Worm (Caenorhabditis elegans) whole organism, young adult: ENCODE measurements around the gene C09F5.3.

ENCODE experiments used
- B0261.1 ChIP-seq: sonication (generic microtip); optimal IDR thresholded peaks from 2 replicates; lab custom pipeline; 2016; ENCODE audit warnings: mild to moderate bottlenecking, missing genetic modification characterization, moderate library complexity, missing compliant biosample characterization
- D2030.7 ChIP-seq: fragments of 200-800 bp; sonication (Bioruptor generic); IDR thresholded peaks from 2 replicates; pipeline ENCODE4 v1.3.6; 2022; ENCODE audit warnings: missing genetic modification reagents, missing genetic modification characterization, missing compliant biosample characterization
- F22D6.2 ChIP-seq: sonication (generic microtip); optimal IDR thresholded peaks from 2 replicates; lab custom pipeline; 2016; ENCODE audit warnings: mild to moderate bottlenecking, missing genetic modification characterization, missing compliant biosample characterization
- F33H1.4 ChIP-seq: fragments of 200-800 bp; sonication (Bioruptor generic); IDR thresholded peaks from 2 replicates; pipeline ENCODE4 v1.3.6; 2022; ENCODE audit warnings: missing genetic modification reagents, missing genetic modification characterization, missing compliant biosample characterization
- F57A8.1 ChIP-seq: fragments of 200-800 bp; sonication (Bioruptor generic); optimal IDR thresholded peaks from 2 replicates; lab custom pipeline; 2018; ENCODE audit warnings: mild to moderate bottlenecking, missing genetic modification characterization, moderate library complexity, missing compliant biosample characterization
- K12H6.12 ChIP-seq: fragments of 200-800 bp; sonication (Bioruptor generic); optimal IDR thresholded peaks from 2 replicates; lab custom pipeline; 2018; ENCODE audit warnings: mild to moderate bottlenecking, missing genetic modification characterization, missing compliant biosample characterization
- Y53F4B.3 ChIP-seq: fragments of 200-800 bp; sonication (Bioruptor generic); IDR thresholded peaks from 2 replicates; pipeline ENCODE4 v1.3.6; 2022; ENCODE audit warnings: missing genetic modification reagents, missing genetic modification characterization, missing compliant biosample characterization
- Y53G8AR.9 ChIP-seq: fragments of 200-800 bp; sonication (Bioruptor generic); conservative IDR thresholded peaks from 2 replicates; pipeline ENCODE4 v1.3.6; 2022; ENCODE audit warnings: missing genetic modification reagents, missing genetic modification characterization, missing compliant biosample characterization
- Y56A3A.18 ChIP-seq: fragments of 200-800 bp; sonication (Bioruptor generic); IDR thresholded peaks from 2 replicates; pipeline ENCODE4 v1.3.6; 2022; ENCODE audit warnings: missing genetic modification reagents, missing genetic modification characterization, missing compliant biosample characterization
- Y67H2A.10 ChIP-seq: fragments of 200-800 bp; sonication (Bioruptor generic); conservative IDR thresholded peaks from 2 replicates; pipeline ENCODE4 v1.3.6; 2022; ENCODE audit warnings: missing genetic modification reagents, missing genetic modification characterization, missing compliant biosample characterization
- ZK185.1 ChIP-seq: sonication (generic microtip); optimal IDR thresholded peaks from 2 replicates; lab custom pipeline; 2016; ENCODE audit warnings: mild to moderate bottlenecking, missing genetic modification characterization, missing compliant biosample characterization; ENCODE audit not compliant: poor library complexity, severe bottlenecking
- akir-1 ChIP-seq: fragments of 200-800 bp; sonication (Bioruptor generic); optimal IDR thresholded peaks from 2 replicates; lab custom pipeline; 2018; ENCODE audit warnings: mild to moderate bottlenecking, missing genetic modification characterization, moderate library complexity, missing compliant biosample characterization
- aptf-3 ChIP-seq: fragments of 200-800 bp; sonication (Bioruptor generic); IDR thresholded peaks from 2 replicates; pipeline ENCODE4 v1.3.6; 2022; ENCODE audit warnings: missing genetic modification characterization, missing compliant biosample characterization
- atf-7 ChIP-seq: sonication (generic microtip); optimal IDR thresholded peaks from 2 replicates; lab custom pipeline; 2017; ENCODE audit warnings: mild to moderate bottlenecking, missing genetic modification characterization, missing compliant biosample characterization
- athp-1 ChIP-seq: sonication (generic microtip); optimal IDR thresholded peaks from 2 replicates; lab custom pipeline; 2017; ENCODE audit warnings: mild to moderate bottlenecking, missing genetic modification characterization, missing compliant biosample characterization
- bed-2 ChIP-seq: fragments of 200-800 bp; sonication (Bioruptor generic); IDR thresholded peaks from 2 replicates; pipeline ENCODE4 v1.3.6; 2022; ENCODE audit warnings: missing genetic modification reagents, missing genetic modification characterization, missing compliant biosample characterization
- cebp-1 ChIP-seq, 2 experiments: fragments of 200-800 bp in 1 of 2; sonication (Bioruptor generic) in 1 of 2; sonication (generic microtip) in 1 of 2; IDR thresholded peaks in 1 of 2; optimal IDR thresholded peaks in 1 of 2; 2 replicates each; pipeline versions ENCODE4 v1.3.6 to Lab custom; 2017 to 2022; ENCODE audit warnings: missing compliant biosample characterization in 2 of 2, missing genetic modification characterization in 2 of 2, mild to moderate bottlenecking in 1 of 2, missing genetic modification reagents in 1 of 2, moderate library complexity in 1 of 2
- ceh-100 ChIP-seq: fragments of 200-800 bp; sonication (Bioruptor generic); IDR thresholded peaks from 2 replicates; pipeline ENCODE4 v1.3.6; 2022; ENCODE audit warnings: missing genetic modification reagents, missing genetic modification characterization, missing compliant biosample characterization
- ceh-27 ChIP-seq: fragments of 200-800 bp; sonication (Bioruptor generic); optimal IDR thresholded peaks from 2 replicates; lab custom pipeline; 2018; ENCODE audit warnings: mild to moderate bottlenecking, missing genetic modification characterization, moderate library complexity, missing compliant biosample characterization
- ceh-40 ChIP-seq: fragments of 200-800 bp; sonication (Bioruptor generic); IDR thresholded peaks from 2 replicates; pipeline ENCODE4 v1.3.6; 2022; ENCODE audit warnings: missing genetic modification characterization, missing compliant biosample characterization
- ceh-79 ChIP-seq: sonication (generic microtip); optimal IDR thresholded peaks from 2 replicates; lab custom pipeline; 2017; ENCODE audit warnings: mild to moderate bottlenecking, missing genetic modification characterization, missing compliant biosample characterization
- chd-7 ChIP-seq: sonication (generic microtip); optimal IDR thresholded peaks from 2 replicates; lab custom pipeline; 2016; ENCODE audit warnings: mild to moderate bottlenecking, missing genetic modification characterization, moderate library complexity, missing compliant biosample characterization
- die-1 ChIP-seq: sonication (generic microtip); optimal IDR thresholded peaks from 2 replicates; lab custom pipeline; 2016; ENCODE audit warnings: missing genotype, mild to moderate bottlenecking, missing genetic modification characterization, missing compliant biosample characterization
- dox-1 ChIP-seq: fragments of 200-800 bp; sonication (Bioruptor generic); IDR thresholded peaks from 2 replicates; pipeline ENCODE4 v1.3.6; 2022; ENCODE audit warnings: missing genetic modification reagents, missing genetic modification characterization, missing compliant biosample characterization
- egrh-3 ChIP-seq: fragments of 200-800 bp; sonication (Bioruptor generic); IDR thresholded peaks from 2 replicates; pipeline ENCODE4 v1.3.6; 2022; ENCODE audit warnings: missing genetic modification reagents, missing genetic modification characterization, missing compliant biosample characterization
- hlh-12 ChIP-seq: sonication (generic microtip); optimal IDR thresholded peaks from 2 replicates; lab custom pipeline; 2016; ENCODE audit warnings: missing genetic modification characterization, missing compliant biosample characterization
- hmg-20 ChIP-seq: fragments of 200-800 bp; sonication (Bioruptor generic); IDR thresholded peaks from 2 replicates; pipeline ENCODE4 v1.3.6; 2022; ENCODE audit warnings: missing genetic modification reagents, missing genetic modification characterization, missing compliant biosample characterization
- let-607 ChIP-seq, 2 experiments: fragments of 200-800 bp in 1 of 2; sonication (Bioruptor generic) in 1 of 2; sonication (generic microtip) in 1 of 2; optimal IDR thresholded peaks; 2 replicates each; lab custom pipeline; 2016 to 2018; ENCODE audit warnings: mild to moderate bottlenecking in 2 of 2, missing compliant biosample characterization in 2 of 2, missing genetic modification characterization in 2 of 2, moderate library complexity in 2 of 2, missing genotype in 1 of 2
- lin-26 ChIP-seq: fragments of 200-800 bp; sonication (Bioruptor generic); IDR thresholded peaks from 2 replicates; pipeline ENCODE4 v1.3.6; 2022; ENCODE audit warnings: missing genetic modification reagents, missing genetic modification characterization, missing compliant biosample characterization
- lin-40 ChIP-seq: sonication (generic microtip); optimal IDR thresholded peaks from 2 replicates; lab custom pipeline; 2016; ENCODE audit warnings: missing genetic modification characterization, mild to moderate bottlenecking, missing compliant biosample characterization, missing genotype, missing genetic modification reagents
- lin-54 ChIP-seq: fragments of 200-800 bp; sonication (Bioruptor generic); optimal IDR thresholded peaks from 2 replicates; lab custom pipeline; 2018; ENCODE audit warnings: mild to moderate bottlenecking, missing genetic modification characterization, missing compliant biosample characterization
- lsl-1 ChIP-seq: fragments of 200-800 bp; sonication (Bioruptor generic); optimal IDR thresholded peaks from 2 replicates; lab custom pipeline; 2018; ENCODE audit warnings: mild to moderate bottlenecking, missing genetic modification characterization, moderate library complexity, missing compliant biosample characterization
- mcd-1 ChIP-seq: fragments of 200-800 bp; sonication (Bioruptor generic); IDR thresholded peaks from 2 replicates; pipeline ENCODE4 v1.3.6; 2022; ENCODE audit warnings: missing genetic modification reagents, missing genetic modification characterization, missing compliant biosample characterization
- mes-4 ChIP-seq: sonication (generic microtip); optimal IDR thresholded peaks from 2 replicates; lab custom pipeline; 2016; ENCODE audit warnings: missing genotype, missing genetic modification characterization, missing compliant biosample characterization
- mxl-1 ChIP-seq: sonication (generic microtip); optimal IDR thresholded peaks from 2 replicates; lab custom pipeline; 2016; ENCODE audit warnings: missing genetic modification characterization, missing compliant biosample characterization
- nhr-80 ChIP-seq: sonication (generic microtip); optimal IDR thresholded peaks from 2 replicates; lab custom pipeline; 2016; ENCODE audit warnings: missing genetic modification characterization, missing compliant biosample characterization
- rec-8 ChIP-seq, 2 experiments: sonication (generic microtip); optimal IDR thresholded peaks; 2 replicates each; lab custom pipeline; 2016; ENCODE audit warnings: mild to moderate bottlenecking in 2 of 2, missing genetic modification characterization in 2 of 2, missing genetic modification reagents in 2 of 2, missing genotype in 2 of 2, missing biosample characterization in 1 of 2, missing compliant biosample characterization in 1 of 2, moderate library complexity in 1 of 2
- sea-2 ChIP-seq: fragments of 200-800 bp; sonication (Bioruptor generic); IDR thresholded peaks from 2 replicates; pipeline ENCODE4 v1.3.6; 2022; ENCODE audit warnings: missing genetic modification characterization, missing compliant biosample characterization
- snpc-1.3 ChIP-seq: sonication (generic microtip); optimal IDR thresholded peaks from 2 replicates; lab custom pipeline; 2017; ENCODE audit warnings: missing genetic modification characterization, mild to moderate bottlenecking, missing compliant biosample characterization, antibody characterized with exemption, moderate library complexity, missing genotype, missing genetic modification reagents; ENCODE audit not compliant: insufficient read depth
- tbp1 ChIP-seq: fragments of 200-800 bp; sonication (Bioruptor generic); optimal IDR thresholded peaks from 2 replicates; lab custom pipeline; 2018; ENCODE audit warnings: mild to moderate bottlenecking, missing genetic modification characterization, missing compliant biosample characterization
- unc-130 ChIP-seq: sonication (generic microtip); optimal IDR thresholded peaks from 2 replicates; lab custom pipeline; 2016; ENCODE audit warnings: missing genetic modification reagents, missing genetic modification characterization, missing compliant biosample characterization
- xnd-1 ChIP-seq: sonication (generic microtip); optimal IDR thresholded peaks from 2 replicates; lab custom pipeline; 2016; ENCODE audit warnings: missing genotype, missing genetic modification reagents, missing genetic modification characterization, missing compliant biosample characterization
- ztf-18 ChIP-seq: sonication (generic microtip); optimal IDR thresholded peaks from 2 replicates; lab custom pipeline; 2016; ENCODE audit warnings: missing genotype, mild to moderate bottlenecking, missing genetic modification characterization, missing compliant biosample characterization
- ztf-22 ChIP-seq: fragments of 200-800 bp; sonication (Bioruptor generic); optimal IDR thresholded peaks from 2 replicates; lab custom pipeline; 2018; ENCODE audit warnings: mild to moderate bottlenecking, missing genetic modification characterization, moderate library complexity, missing compliant biosample characterization
- ztf-25 ChIP-seq: fragments of 200-800 bp; sonication (Bioruptor generic); IDR thresholded peaks from 2 replicates; pipeline ENCODE4 v1.3.6; 2022; ENCODE audit warnings: missing genetic modification reagents, missing genetic modification characterization, missing compliant biosample characterization
- ztf-26 ChIP-seq: sonication (generic microtip); optimal IDR thresholded peaks from 2 replicates; lab custom pipeline; 2017; ENCODE audit warnings: missing genetic modification characterization, missing compliant biosample characterization
- ztf-28 ChIP-seq: fragments of 200-800 bp; sonication (Bioruptor generic); IDR thresholded peaks from 2 replicates; pipeline ENCODE4 v1.3.6; 2022; ENCODE audit warnings: missing genetic modification reagents, missing genetic modification characterization, missing compliant biosample characterization

Gene C09F5.3

DNA sequence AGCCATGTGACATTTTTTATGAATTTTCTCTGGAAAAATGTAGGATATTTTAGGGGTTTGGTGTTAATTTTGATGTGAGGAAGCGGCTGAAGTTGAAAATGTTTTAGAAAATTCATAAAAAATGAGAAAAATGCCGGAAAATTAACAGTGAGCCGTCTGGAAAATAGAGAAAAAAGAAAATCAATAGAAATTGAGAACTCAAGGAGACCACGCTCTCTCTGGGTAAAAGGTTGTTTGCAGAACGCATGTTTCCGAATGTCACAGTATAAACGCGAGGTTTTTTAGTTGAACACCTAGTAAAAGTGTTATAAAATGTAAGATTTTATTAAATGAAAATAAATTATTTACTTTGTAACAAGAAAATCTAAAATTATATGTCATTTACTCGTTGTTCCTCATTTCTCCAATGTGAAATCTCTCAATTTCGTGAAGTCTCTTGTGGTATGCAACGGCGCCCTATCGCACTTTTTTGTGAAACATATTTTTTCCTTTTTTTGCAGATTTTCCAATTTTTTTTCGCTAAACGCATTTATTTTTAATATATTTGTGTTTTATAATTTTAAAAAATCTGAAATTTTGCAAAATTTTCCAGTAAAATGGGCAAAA, 24.8 kb downstream of the C09F5.3 start, which contains the start of the genes tag-266 and tag-267:
TSS of gene tag-266 (minus strand) at position 29 of the 606 bp plus-strand sequence.
TSS of gene tag-267 (plus strand) at position 593 of the 606 bp plus-strand sequence.
- TF ChIP-seq aptf-3 (GFP tag; lab: Robert Waterston, UW) (no peak), mcd-1 (GFP tag; lab: Robert Waterston, UW) (peak; percentile 90), snpc-1.3 (tag; lab: Kevin White, UChicago) (peak; percentile 48), mxl-1 (tag; lab: Kevin White, UChicago) (no peak), rec-8 (tag; optimal IDR thresholded peaks at IDR 0.05; lab: Kevin White, UChicago) (peak in 1 of 2 experiments; percentile 16), sea-2 (GFP tag; lab: Robert Waterston, UW) (no peak), egrh-3 (GFP tag; lab: Robert Waterston, UW) (0 out of 2 replicates have a peak, but pooled peaks have one; percentile 16), mes-4 (tag; lab: Kevin White, UChicago) (no peak), lin-54 (GFP tag; lab: Kevin White, UChicago) (peak; percentile 8), hlh-12 (tag; lab: Kevin White, UChicago) (no peak), D2030.7 (GFP tag; lab: Robert Waterston, UW) (peak; percentile 54), ceh-79 (no peak), ztf-18 (tag; lab: Kevin White, UChicago) (peak; percentile 76), ztf-26 (tag; lab: Kevin White, UChicago) (no peak), chd-7 (tag; lab: Kevin White, UChicago) (no peak), let-607 (tag; optimal IDR thresholded peaks at IDR 0.05; lab: Kevin White, UChicago) (peak in 1 of 2 experiments; percentile 25), hmg-20 (GFP tag; lab: Robert Waterston, UW) (no peak), tbp1 (GFP tag; lab: Kevin White, UChicago) (peak; percentile 45), Y56A3A.18 (no peak), akir-1 (GFP tag; lab: Kevin White, UChicago) (no peak), dox-1 (GFP tag; lab: Robert Waterston, UW) (peak; percentile 59), ztf-25 (GFP tag; lab: Robert Waterston, UW) (no peak), bed-2 (0 out of 2 replicates have a peak, but pooled peaks have one; percentile 17), lin-26 (no peak), athp-1 (tag; lab: Kevin White, UChicago) (peak; percentile 53), F57A8.1 (GFP tag; lab: Kevin White, UChicago) (no peak), ztf-22 (GFP tag; lab: Kevin White, UChicago) (no peak), die-1 (tag; lab: Kevin White, UChicago) (peak; percentile 9), ceh-27 (GFP tag; lab: Kevin White, UChicago) (peak; percentile 60), cebp-1 (GFP tag; IDR thresholded peaks at IDR 0.05; lab: Robert Waterston, UW) (peak; percentile 41; the same call in 1 of the 2 replicates), cebp-1 (tag; optimal IDR thresholded peaks at IDR 0.05; lab: Kevin White, UChicago) (peak; percentile 62), Y53G8AR.9 (no peak), xnd-1 (tag; lab: Kevin White, UChicago) (no peak), ceh-40 (GFP tag; lab: Robert Waterston, UW) (no peak), lsl-1 (GFP tag; lab: Kevin White, UChicago) (peak; percentile 47), F22D6.2 (tag; lab: Kevin White, UChicago) (no peak), ZK185.1 (tag; lab: Kevin White, UChicago) (no peak), Y53F4B.3 (GFP tag; lab: Robert Waterston, UW) (no peak), Y67H2A.10 (no peak), ztf-28 (GFP tag; lab: Robert Waterston, UW) (0 out of 2 replicates have a peak, but pooled peaks have one; percentile 15), unc-130 (GFP tag; lab: Kevin White, UChicago) (peak; percentile 59), nhr-80 (tag; lab: Kevin White, UChicago) (peak; percentile 12), ceh-100 (GFP tag; lab: Robert Waterston, UW) (peak; percentile 97), lin-40 (tag; lab: Kevin White, UChicago) (peak; percentile 68), atf-7 (no peak), F33H1.4 (no peak), B0261.1 (tag; lab: Kevin White, UChicago) (peak; percentile 6), K12H6.12 (tag; lab: Kevin White, UChicago) (peak; percentile 82)
